Worm (Caenorhabditis elegans) whole organism, young adult: ENCODE data around the gene vps-36.

Experiments used
- F22D6.2 ChIP-seq: sonication (generic microtip); optimal IDR thresholded peaks from 2 replicates; lab custom pipeline; 2016; ENCODE audit warnings: mild to moderate bottlenecking, missing genetic modification characterization, missing compliant biosample characterization
- F37B4.10 ChIP-seq: fragments of 200-800 bp; sonication (Bioruptor generic); IDR thresholded peaks from 2 replicates; pipeline ENCODE4 v1.3.6; 2022; ENCODE audit warnings: missing genetic modification characterization, missing compliant biosample characterization
- F39B2.1 ChIP-seq: fragments of 200-800 bp; sonication (Bioruptor generic); IDR thresholded peaks from 2 replicates; pipeline ENCODE4 v1.3.6; 2022; ENCODE audit warnings: missing genetic modification reagents, missing genetic modification characterization, missing compliant biosample characterization
- Y53G8AR.9 ChIP-seq: fragments of 200-800 bp; sonication (Bioruptor generic); conservative IDR thresholded peaks from 2 replicates; pipeline ENCODE4 v1.3.6; 2022; ENCODE audit warnings: missing genetic modification reagents, missing genetic modification characterization, missing compliant biosample characterization
- aptf-2 ChIP-seq: fragments of 200-800 bp; sonication (Bioruptor generic); conservative IDR thresholded peaks from 2 replicates; pipeline ENCODE4 v1.3.6; 2022; ENCODE audit warnings: missing genetic modification reagents, missing genetic modification characterization, missing compliant biosample characterization
- aptf-3 ChIP-seq: fragments of 200-800 bp; sonication (Bioruptor generic); IDR thresholded peaks from 2 replicates; pipeline ENCODE4 v1.3.6; 2022; ENCODE audit warnings: missing genetic modification characterization, missing compliant biosample characterization
- atf-7 ChIP-seq: sonication (generic microtip); optimal IDR thresholded peaks from 2 replicates; lab custom pipeline; 2017; ENCODE audit warnings: mild to moderate bottlenecking, missing genetic modification characterization, missing compliant biosample characterization
- attf-6 ChIP-seq: fragments of 200-800 bp; sonication (Bioruptor generic); IDR thresholded peaks from 2 replicates; pipeline ENCODE4 v1.3.6; 2022; ENCODE audit warnings: missing genetic modification reagents, missing genetic modification characterization, missing compliant biosample characterization
- bed-2 ChIP-seq: fragments of 200-800 bp; sonication (Bioruptor generic); IDR thresholded peaks from 2 replicates; pipeline ENCODE4 v1.3.6; 2022; ENCODE audit warnings: missing genetic modification reagents, missing genetic modification characterization, missing compliant biosample characterization
- cebp-1 ChIP-seq, 2 experiments: fragments of 200-800 bp in 1 of 2; sonication (Bioruptor generic) in 1 of 2; sonication (generic microtip) in 1 of 2; IDR thresholded peaks in 1 of 2; optimal IDR thresholded peaks in 1 of 2; 2 replicates each; pipeline versions ENCODE4 v1.3.6 to Lab custom; 2017 to 2022; ENCODE audit warnings: missing compliant biosample characterization in 2 of 2, missing genetic modification characterization in 2 of 2, mild to moderate bottlenecking in 1 of 2, missing genetic modification reagents in 1 of 2, moderate library complexity in 1 of 2
- cebp-2 ChIP-seq: fragments of 200-800 bp; sonication (Bioruptor generic); IDR thresholded peaks from 2 replicates; pipeline ENCODE4 v1.3.6; 2022; ENCODE audit warnings: missing genetic modification characterization, missing compliant biosample characterization
- ceh-79 ChIP-seq: sonication (generic microtip); optimal IDR thresholded peaks from 2 replicates; lab custom pipeline; 2017; ENCODE audit warnings: mild to moderate bottlenecking, missing genetic modification characterization, missing compliant biosample characterization
- ceh-91 ChIP-seq: fragments of 200-800 bp; sonication (Bioruptor generic); IDR thresholded peaks from 2 replicates; pipeline ENCODE4 v1.3.6; 2022; ENCODE audit warnings: missing genetic modification reagents, missing genetic modification characterization, missing compliant biosample characterization
- chd-7 ChIP-seq: sonication (generic microtip); optimal IDR thresholded peaks from 2 replicates; lab custom pipeline; 2016; ENCODE audit warnings: mild to moderate bottlenecking, missing genetic modification characterization, moderate library complexity, missing compliant biosample characterization
- die-1 ChIP-seq: sonication (generic microtip); optimal IDR thresholded peaks from 2 replicates; lab custom pipeline; 2016; ENCODE audit warnings: missing genotype, mild to moderate bottlenecking, missing genetic modification characterization, missing compliant biosample characterization
- dox-1 ChIP-seq: fragments of 200-800 bp; sonication (Bioruptor generic); IDR thresholded peaks from 2 replicates; pipeline ENCODE4 v1.3.6; 2022; ENCODE audit warnings: missing genetic modification reagents, missing genetic modification characterization, missing compliant biosample characterization
- ekl-4 ChIP-seq: fragments of 200-800 bp; sonication (Bioruptor generic); IDR thresholded peaks from 2 replicates; pipeline ENCODE4 v1.3.6; 2022; ENCODE audit warnings: missing genetic modification reagents, missing genetic modification characterization, missing compliant biosample characterization
- ets-4 ChIP-seq: fragments of 200-800 bp; sonication (Bioruptor generic); optimal IDR thresholded peaks from 2 replicates; lab custom pipeline; 2018; ENCODE audit warnings: mild to moderate bottlenecking, missing genetic modification characterization, missing compliant biosample characterization
- fkh-3 ChIP-seq: sonication (generic microtip); optimal IDR thresholded peaks from 2 replicates; lab custom pipeline; 2016; ENCODE audit warnings: mild to moderate bottlenecking, missing genetic modification characterization, missing compliant biosample characterization
- gei-17 ChIP-seq: fragments of 200-800 bp; sonication (Bioruptor generic); optimal IDR thresholded peaks from 2 replicates; lab custom pipeline; 2018; ENCODE audit warnings: mild to moderate bottlenecking, missing genetic modification characterization, missing compliant biosample characterization
- hlh-26 ChIP-seq: fragments of 200-800 bp; sonication (Bioruptor generic); conservative IDR thresholded peaks from 2 replicates; pipeline ENCODE4 v1.3.6; 2022; ENCODE audit warnings: missing genetic modification reagents, missing genetic modification characterization, missing compliant biosample characterization
- hsf-1 ChIP-seq: fragments of 200-800 bp; sonication (Bioruptor generic); IDR thresholded peaks from 2 replicates; pipeline ENCODE4 v1.3.6; 2022; ENCODE audit warnings: missing genetic modification reagents, missing genetic modification characterization, missing compliant biosample characterization
- let-607 ChIP-seq, 2 experiments: fragments of 200-800 bp in 1 of 2; sonication (Bioruptor generic) in 1 of 2; sonication (generic microtip) in 1 of 2; optimal IDR thresholded peaks; 2 replicates each; lab custom pipeline; 2016 to 2018; ENCODE audit warnings: mild to moderate bottlenecking in 2 of 2, missing compliant biosample characterization in 2 of 2, missing genetic modification characterization in 2 of 2, moderate library complexity in 2 of 2, missing genotype in 1 of 2
- lin-26 ChIP-seq: fragments of 200-800 bp; sonication (Bioruptor generic); IDR thresholded peaks from 2 replicates; pipeline ENCODE4 v1.3.6; 2022; ENCODE audit warnings: missing genetic modification reagents, missing genetic modification characterization, missing compliant biosample characterization
- lin-40 ChIP-seq: sonication (generic microtip); optimal IDR thresholded peaks from 2 replicates; lab custom pipeline; 2016; ENCODE audit warnings: missing genetic modification characterization, mild to moderate bottlenecking, missing compliant biosample characterization, missing genotype, missing genetic modification reagents
- madf-10 ChIP-seq: sonication (generic microtip); optimal IDR thresholded peaks from 2 replicates; lab custom pipeline; 2016; ENCODE audit warnings: mild to moderate bottlenecking, missing genetic modification characterization, missing compliant biosample characterization
- madf-8 ChIP-seq: fragments of 200-800 bp; sonication (Bioruptor generic); conservative IDR thresholded peaks from 2 replicates; pipeline ENCODE4 v1.3.6; 2022; ENCODE audit warnings: missing genetic modification reagents, missing genetic modification characterization, missing compliant biosample characterization
- mxl-1 ChIP-seq: sonication (generic microtip); optimal IDR thresholded peaks from 2 replicates; lab custom pipeline; 2016; ENCODE audit warnings: missing genetic modification characterization, missing compliant biosample characterization
- nfya-2 ChIP-seq: fragments of 200-800 bp; sonication (Bioruptor generic); IDR thresholded peaks from 2 replicates; pipeline ENCODE4 v1.3.6; 2022; ENCODE audit warnings: missing genetic modification reagents, missing genetic modification characterization, missing compliant biosample characterization
- nhr-120 ChIP-seq: fragments of 200-800 bp; sonication (Bioruptor generic); IDR thresholded peaks from 2 replicates; pipeline ENCODE4 v1.3.6; 2022; ENCODE audit warnings: missing genetic modification characterization, missing compliant biosample characterization
- nhr-27 ChIP-seq: fragments of 200-800 bp; sonication (Bioruptor generic); optimal IDR thresholded peaks from 2 replicates; lab custom pipeline; 2018; ENCODE audit warnings: mild to moderate bottlenecking, missing genetic modification characterization, moderate library complexity, missing compliant biosample characterization
- nhr-80 ChIP-seq: sonication (generic microtip); optimal IDR thresholded peaks from 2 replicates; lab custom pipeline; 2016; ENCODE audit warnings: missing genetic modification characterization, missing compliant biosample characterization
- nhr-90 ChIP-seq: sonication (generic microtip); optimal IDR thresholded peaks from 2 replicates; lab custom pipeline; 2016; ENCODE audit warnings: missing genotype, mild to moderate bottlenecking, missing genetic modification characterization, missing compliant biosample characterization
- pbrm-1 ChIP-seq: fragments of 200-800 bp; sonication (Bioruptor generic); IDR thresholded peaks from 2 replicates; pipeline ENCODE4 v1.3.6; 2022; ENCODE audit warnings: missing genetic modification reagents, missing genetic modification characterization, missing compliant biosample characterization
- snpc-1.1 ChIP-seq: sonication (generic microtip); optimal IDR thresholded peaks from 2 replicates; lab custom pipeline; 2017; ENCODE audit warnings: missing genetic modification characterization, mild to moderate bottlenecking, missing compliant biosample characterization, antibody characterized with exemption, moderate library complexity, missing genotype, missing genetic modification reagents; ENCODE audit not compliant: insufficient read depth
- snpc-4 ChIP-seq, 5 experiments: fragments of 150-350 bp in 1 of 5; sonication (generic microtip) in 4 of 5; optimal IDR thresholded peaks; 2 replicates each; lab custom pipeline; 2014 to 2018; ENCODE audit warnings: missing genetic modification characterization in 5 of 5, missing biosample characterization in 3 of 5, antibody characterized with exemption in 2 of 5, mild to moderate bottlenecking in 2 of 5, missing compliant biosample characterization in 2 of 5, missing genotype in 2 of 5, moderate library complexity in 2 of 5, missing genetic modification reagents in 1 of 5
- tbp1 ChIP-seq: fragments of 200-800 bp; sonication (Bioruptor generic); optimal IDR thresholded peaks from 2 replicates; lab custom pipeline; 2018; ENCODE audit warnings: mild to moderate bottlenecking, missing genetic modification characterization, missing compliant biosample characterization
- unc-62 ChIP-seq: fragments of 150-350 bp; optimal IDR thresholded peaks from 2 replicates; lab custom pipeline; 2014; ENCODE audit warnings: missing biosample characterization, missing genetic modification reagents, missing genetic modification characterization
- xnd-1 ChIP-seq: sonication (generic microtip); optimal IDR thresholded peaks from 2 replicates; lab custom pipeline; 2016; ENCODE audit warnings: missing genotype, missing genetic modification reagents, missing genetic modification characterization, missing compliant biosample characterization
- ztf-22 ChIP-seq: fragments of 200-800 bp; sonication (Bioruptor generic); optimal IDR thresholded peaks from 2 replicates; lab custom pipeline; 2018; ENCODE audit warnings: mild to moderate bottlenecking, missing genetic modification characterization, moderate library complexity, missing compliant biosample characterization
- ztf-26 ChIP-seq: sonication (generic microtip); optimal IDR thresholded peaks from 2 replicates; lab custom pipeline; 2017; ENCODE audit warnings: missing genetic modification characterization, missing compliant biosample characterization

Gene vps-36

ce11 chrV:10960544-10960943 is at the start of gene vps-36:
vps-36 (minus strand) TSS chrV:10960669.
- TF ChIP-seq F39B2.1 (GFP tag; lab: Robert Waterston, UW): no peak
- peak; percentile 57; the same call in 1 of the 2 replicates for TF ChIP-seq pbrm-1 (GFP tag; lab: Robert Waterston, UW)
- no peak for TF ChIP-seq tbp1
- no peak for TF ChIP-seq die-1
- TF ChIP-seq nhr-80: peak; percentile 90
- no peak for TF ChIP-seq aptf-3
- TF ChIP-seq let-607 (tag; optimal IDR thresholded peaks at IDR 0.05; lab: Kevin White, UChicago): peak; percentile 37 to 77
- TF ChIP-seq dox-1 (GFP tag; lab: Robert Waterston, UW): peak; percentile 48
- peak; percentile 11 for TF ChIP-seq atf-7
- TF ChIP-seq Y53G8AR.9 (GFP tag; lab: Robert Waterston, UW): 0 out of 2 replicates have a peak, but pooled peaks have one; percentile 10
- 0 out of 2 replicates have a peak, but pooled peaks have one; percentile 43 for TF ChIP-seq ekl-4 (GFP tag; lab: Robert Waterston, UW)
- no peak for TF ChIP-seq nhr-27 (tag; lab: Kevin White, UChicago)
- TF ChIP-seq, all 124 proteins: peak for 7

DNA sequence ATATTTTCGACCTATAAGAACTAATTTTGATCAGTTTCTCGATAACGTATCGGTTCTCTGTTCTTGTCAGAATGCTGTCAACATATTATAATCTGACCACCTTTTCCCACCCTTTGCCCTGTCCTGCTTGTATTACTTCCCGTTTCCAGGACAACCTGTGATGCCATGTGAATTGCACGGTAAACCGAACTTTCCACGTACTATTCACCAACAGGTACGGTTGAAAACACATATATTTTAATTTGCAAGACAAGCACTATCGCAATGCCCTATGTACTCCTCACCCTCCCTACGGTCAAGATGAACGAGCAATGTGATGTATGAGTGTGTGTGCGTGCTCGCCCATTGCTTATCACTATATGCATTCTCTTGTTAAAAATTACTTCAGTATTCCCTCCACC is 48.7 kb upstream of the vps-36 start:
- TF ChIP-seq nhr-120 (GFP tag; lab: Robert Waterston, UW): no peak
- peak; percentile 8 for TF ChIP-seq F22D6.2 (tag; lab: Kevin White, UChicago)
- TF ChIP-seq nhr-90: peak; percentile 62
- TF ChIP-seq hlh-26: no peak
- TF ChIP-seq F37B4.10 (GFP tag; lab: Robert Waterston, UW): no peak
- peak in 1 of 2 experiments; percentile 74 for TF ChIP-seq let-607 (tag; optimal IDR thresholded peaks at IDR 0.05; lab: Kevin White, UChicago)
- TF ChIP-seq aptf-2 (GFP tag; lab: Robert Waterston, UW): no peak
- no peak for TF ChIP-seq bed-2 (GFP tag; lab: Robert Waterston, UW)
- no peak for TF ChIP-seq xnd-1 (tag; lab: Kevin White, UChicago)
- peak; percentile 89 for TF ChIP-seq ztf-22
- TF ChIP-seq madf-10 (tag; lab: Kevin White, UChicago): peak; percentile 13
- peak; percentile 99 for TF ChIP-seq nhr-80
- no peak for TF ChIP-seq gei-17 (GFP tag; lab: Kevin White, UChicago)
- no peak for TF ChIP-seq ztf-26 (tag; lab: Kevin White, UChicago)
- 0 out of 2 replicates have a peak, but pooled peaks have one; percentile 7 for TF ChIP-seq pbrm-1 (GFP tag; lab: Robert Waterston, UW)
- TF ChIP-seq tbp1: peak; percentile 2
- no peak for TF ChIP-seq snpc-1.1 (tag; lab: Kevin White, UChicago)
- TF ChIP-seq ets-4 (GFP tag; lab: Kevin White, UChicago): peak; percentile 73
- peak; percentile 60 for TF ChIP-seq dox-1 (GFP tag; lab: Robert Waterston, UW)
- peak; percentile 4 for TF ChIP-seq lin-40 (tag; lab: Kevin White, UChicago)
- TF ChIP-seq cebp-1 (GFP tag; IDR thresholded peaks at IDR 0.05; lab: Robert Waterston, UW): no peak
- TF ChIP-seq cebp-1 (tag; optimal IDR thresholded peaks at IDR 0.05; lab: Kevin White, UChicago): peak; percentile 22
- peak; percentile 69 for TF ChIP-seq atf-7
- peak; percentile 35 for TF ChIP-seq unc-62

DNA sequence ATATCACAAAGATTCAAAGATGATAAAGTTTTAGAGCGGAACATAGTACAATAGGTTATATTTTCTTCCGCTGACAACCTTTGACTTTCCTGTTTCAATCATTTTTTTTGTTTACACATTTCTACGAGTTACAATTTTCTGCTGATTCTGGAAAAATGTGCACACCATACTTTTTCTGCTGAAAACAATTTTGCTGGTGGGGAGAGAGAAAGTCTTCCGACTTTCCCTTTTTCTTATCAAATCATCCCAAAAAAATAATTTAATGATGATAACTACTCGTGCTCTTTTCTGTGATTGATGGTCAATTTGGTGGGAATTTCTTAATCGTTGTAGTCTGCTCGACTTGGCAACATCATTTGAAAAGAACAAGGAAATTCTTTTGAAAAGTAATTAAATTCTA is 47.2 kb upstream of the vps-36 start:
- TF ChIP-seq F39B2.1 (GFP tag; lab: Robert Waterston, UW): no peak
- no peak for TF ChIP-seq chd-7 (tag; lab: Kevin White, UChicago)
- no peak for TF ChIP-seq lin-26 (GFP tag; lab: Robert Waterston, UW)
- TF ChIP-seq snpc-4 (GFP tag; optimal IDR thresholded peaks at IDR 0.05; lab: Kevin White, UChicago): no peak
- no peak for TF ChIP-seq snpc-4 (tag; optimal IDR thresholded peaks at IDR 0.05; lab: Kevin White, UChicago)
- TF ChIP-seq attf-6: no peak
- no peak for TF ChIP-seq cebp-2 (GFP tag; lab: Robert Waterston, UW)
- TF ChIP-seq cebp-1 (GFP tag; IDR thresholded peaks at IDR 0.05; lab: Robert Waterston, UW): no peak
- TF ChIP-seq cebp-1 (tag; optimal IDR thresholded peaks at IDR 0.05; lab: Kevin White, UChicago): peak; percentile 2
- no peak for TF ChIP-seq fkh-3
- no peak for TF ChIP-seq nfya-2 (GFP tag; lab: Robert Waterston, UW)
- TF ChIP-seq mxl-1 (tag; lab: Kevin White, UChicago): no peak
- TF ChIP-seq ceh-91 (GFP tag; lab: Robert Waterston, UW): no peak
- TF ChIP-seq ekl-4 (GFP tag; lab: Robert Waterston, UW): no peak
- TF ChIP-seq snpc-1.1 (tag; lab: Kevin White, UChicago): no peak
- peak; percentile 92 for TF ChIP-seq nhr-80
- TF ChIP-seq ceh-79: no peak
- peak; percentile 30; the same call in 1 of the 2 replicates for TF ChIP-seq dox-1 (GFP tag; lab: Robert Waterston, UW)
- no peak for TF ChIP-seq ets-4 (GFP tag; lab: Kevin White, UChicago)
- no peak for TF ChIP-seq madf-8 (GFP tag; lab: Robert Waterston, UW)
- TF ChIP-seq hsf-1 (GFP tag; lab: Robert Waterston, UW): no peak
